Fruit fly (Drosophila melanogaster) whole organism, embryonic: ENCODE data around the gene CG45490.

Source experiments
- Atf-2 ChIP-seq: fragments of 200-800 bp; sonication (Bioruptor generic); optimal IDR thresholded peaks from 2 replicates; lab custom pipeline; 2016; ENCODE audit warnings: missing biosample characterization, missing genetic modification characterization
- CG10267 ChIP-seq: fragments of 200-800 bp; sonication (Bioruptor generic); optimal IDR thresholded peaks from 2 replicates; lab custom pipeline; 2018; ENCODE audit warnings: missing biosample characterization, mild to moderate bottlenecking, missing genetic modification characterization, moderate library complexity
- CG11093 ChIP-seq: fragments of 200-800 bp; sonication (Bioruptor generic); IDR thresholded peaks from 3 replicates; pipeline ENCODE4 v1.3.6; 2022; ENCODE audit warnings: missing biosample characterization, missing genetic modification characterization
- CG11696 ChIP-seq: fragments of 200-800 bp; sonication (Bioruptor generic); IDR thresholded peaks from 2 replicates; pipeline ENCODE4 v1.3.6; 2022; ENCODE audit warnings: missing biosample characterization, missing genetic modification characterization
- CG12104 ChIP-seq: fragments of 200-800 bp; sonication (Bioruptor generic); optimal IDR thresholded peaks from 3 replicates; lab custom pipeline; 2016; ENCODE audit warnings: missing biosample characterization, missing genetic modification characterization
- CG13296 ChIP-seq: fragments of 200-800 bp; sonication (Bioruptor generic); optimal IDR thresholded peaks from 3 replicates; lab custom pipeline; 2018; ENCODE audit warnings: missing biosample characterization, mild to moderate bottlenecking, missing genetic modification characterization
- CG14710 ChIP-seq: fragments of 200-800 bp; sonication (Bioruptor generic); optimal IDR thresholded peaks from 3 replicates; lab custom pipeline; 2019; ENCODE audit warnings: missing biosample characterization, mild to moderate bottlenecking, missing genetic modification characterization, moderate library complexity
- CG15073 ChIP-seq: fragments of 200-800 bp; sonication (Bioruptor generic); optimal IDR thresholded peaks from 2 replicates; lab custom pipeline; 2016; ENCODE audit warnings: missing biosample characterization, missing genetic modification characterization
- CG1529 ChIP-seq: fragments of 200-800 bp; sonication (Bioruptor generic); optimal IDR thresholded peaks from 3 replicates; lab custom pipeline; 2018; ENCODE audit warnings: missing biosample characterization, missing genetic modification characterization
- CG17328 ChIP-seq: fragments of 200-800 bp; sonication (Bioruptor generic); IDR thresholded peaks from 2 replicates; pipeline ENCODE4 v1.3.6; 2022; ENCODE audit warnings: missing biosample characterization, missing genetic modification characterization
- CG18262 ChIP-seq: fragments of 200-800 bp; optimal IDR thresholded peaks from 3 replicates; lab custom pipeline; 2019; ENCODE audit warnings: missing biosample characterization, mild to moderate bottlenecking, missing genetic modification characterization, moderate library complexity
- CG2199 ChIP-seq: fragments of 200-800 bp; sonication (Bioruptor generic); IDR thresholded peaks from 3 replicates; pipeline ENCODE4 v1.3.6; 2022; ENCODE audit warnings: missing biosample characterization, missing genetic modification characterization
- CG2889 ChIP-seq: fragments of 200-800 bp; sonication (Bioruptor generic); IDR thresholded peaks from 3 replicates; pipeline ENCODE4 v1.3.6; 2022; ENCODE audit warnings: missing biosample characterization, missing genetic modification characterization
- CG30431 ChIP-seq: fragments of 200-800 bp; sonication (Bioruptor generic); optimal IDR thresholded peaks from 2 replicates; lab custom pipeline; 2017; ENCODE audit warnings: missing biosample characterization, missing genetic modification characterization
- CG3065 ChIP-seq: fragments of 200-800 bp; sonication (Bioruptor generic); optimal IDR thresholded peaks from 2 replicates; lab custom pipeline; 2016; ENCODE audit warnings: missing biosample characterization, missing genetic modification characterization
- CG3407 ChIP-seq: fragments of 200-800 bp; sonication (Bioruptor generic); optimal IDR thresholded peaks from 2 replicates; lab custom pipeline; 2018; ENCODE audit warnings: missing biosample characterization, mild to moderate bottlenecking, missing genetic modification characterization
- CG42726 ChIP-seq: fragments of 200-800 bp; sonication (Bioruptor generic); IDR thresholded peaks from 2 replicates; pipeline ENCODE4 v1.3.6; 2022; ENCODE audit warnings: missing biosample characterization, missing genetic modification characterization; ENCODE audit not compliant: partially characterized antibody
- CG5245 ChIP-seq: fragments of 200-800 bp; sonication (Bioruptor generic); optimal IDR thresholded peaks from 3 replicates; lab custom pipeline; 2016; ENCODE audit warnings: missing biosample characterization, missing genetic modification characterization
- CG6689 ChIP-seq: fragments of 200-800 bp; sonication (Bioruptor generic); IDR thresholded peaks from 2 replicates; pipeline ENCODE4 v1.3.6; 2022; ENCODE audit warnings: missing biosample characterization, missing genetic modification characterization
- CG6854 ChIP-seq: fragments of 200-800 bp; sonication (Bioruptor generic); optimal IDR thresholded peaks from 3 replicates; lab custom pipeline; 2017; ENCODE audit warnings: missing biosample characterization, mild to moderate bottlenecking, missing genetic modification characterization
- CG7839 ChIP-seq: fragments of 200-800 bp; sonication (Bioruptor generic); optimal IDR thresholded peaks from 3 replicates; lab custom pipeline; 2018; ENCODE audit warnings: missing biosample characterization, mild to moderate bottlenecking, missing genetic modification characterization, moderate library complexity
- CG7963 ChIP-seq: fragments of 200-800 bp; sonication (Bioruptor generic); IDR thresholded peaks from 3 replicates; pipeline ENCODE4 v1.3.6; 2022; ENCODE audit warnings: missing biosample characterization, missing genetic modification characterization; ENCODE audit not compliant: partially characterized antibody
- D ChIP-seq, 2 experiments: fragments of 200-800 bp in 1 of 2; fragments of >200 bp in 1 of 2; sonication (Bioruptor generic) in 1 of 2; optimal IDR thresholded peaks; 2 replicates in 1 of 2; 3 replicates in 1 of 2; lab custom pipeline; 2017; ENCODE audit warnings: mild to moderate bottlenecking in 1 of 2, missing biosample characterization in 1 of 2, missing genetic modification characterization in 1 of 2, missing genetic modification reagents in 1 of 2
- Dfd ChIP-seq, 2 experiments: fragments of >200 bp; optimal IDR thresholded peaks; 2 replicates each; lab custom pipeline; 2017; ENCODE audit warnings: missing biosample characterization in 2 of 2, missing genetic modification characterization in 2 of 2
- Ets65A ChIP-seq: fragments of 200-800 bp; sonication (Bioruptor generic); peaks from one replicate; lab custom pipeline; 2016; ENCODE audit warnings: missing biosample characterization, missing genetic modification characterization
- HmgZ ChIP-seq: fragments of 200-800 bp; sonication (Bioruptor generic); optimal IDR thresholded peaks from 2 replicates; lab custom pipeline; 2018; ENCODE audit warnings: missing biosample characterization, mild to moderate bottlenecking, missing genetic modification characterization
- MBD-R2 ChIP-seq: fragments of 200-800 bp; sonication (Bioruptor generic); IDR thresholded peaks from 2 replicates; pipeline ENCODE4 v1.3.6; 2022; ENCODE audit warnings: missing biosample characterization, missing genetic modification characterization
- MTF-1 ChIP-seq: fragments of 200-800 bp; sonication (Bioruptor generic); optimal IDR thresholded peaks from 2 replicates; lab custom pipeline; 2018; ENCODE audit warnings: missing biosample characterization, mild to moderate bottlenecking, missing genetic modification characterization, borderline replicate concordance
- Mes4 ChIP-seq: fragments of 200-800 bp; sonication (Bioruptor generic); optimal IDR thresholded peaks from 2 replicates; lab custom pipeline; 2016; ENCODE audit warnings: missing biosample characterization, missing genetic modification characterization
- Pdp1 ChIP-seq, 2 experiments: fragments of 200-800 bp; sonication (Bioruptor generic); optimal IDR thresholded peaks; 3 replicates each; lab custom pipeline; 2016; ENCODE audit warnings: missing biosample characterization in 2 of 2, missing genetic modification characterization in 2 of 2, mild to moderate bottlenecking in 1 of 2, moderate library complexity in 1 of 2
- btn ChIP-seq: fragments of 200-800 bp; sonication (Bioruptor generic); optimal IDR thresholded peaks from 2 replicates; lab custom pipeline; 2016; ENCODE audit warnings: missing biosample characterization, missing genetic modification characterization
- chn ChIP-seq: fragments of 200-800 bp; sonication (Bioruptor generic); optimal IDR thresholded peaks from 2 replicates; lab custom pipeline; 2016; ENCODE audit warnings: missing biosample characterization, missing genetic modification characterization
- dysf ChIP-seq: fragments of 200-800 bp; sonication (Bioruptor generic); IDR thresholded peaks from 3 replicates; pipeline ENCODE4 v1.3.6; 2022; ENCODE audit warnings: missing biosample characterization, missing genetic modification characterization
- grn ChIP-seq: fragments of 200-800 bp; sonication (Bioruptor generic); optimal IDR thresholded peaks from 3 replicates; lab custom pipeline; 2017; ENCODE audit warnings: missing biosample characterization, missing genetic modification characterization
- hb ChIP-seq: fragments of 200-800 bp; sonication (Bioruptor generic); IDR thresholded peaks from 3 replicates; pipeline ENCODE4 v1.3.6; 2022; ENCODE audit warnings: missing biosample characterization, missing genetic modification characterization; ENCODE audit not compliant: partially characterized antibody
- jumu ChIP-seq: fragments of 200-800 bp; sonication (Bioruptor generic); optimal IDR thresholded peaks from 3 replicates; lab custom pipeline; 2016; ENCODE audit warnings: missing biosample characterization, missing genetic modification characterization
- ken ChIP-seq: fragments of 200-800 bp; sonication (Bioruptor generic); IDR thresholded peaks from 3 replicates; pipeline ENCODE4 v1.3.6; 2022; ENCODE audit warnings: missing biosample characterization, missing genetic modification characterization
- nerfin-2 ChIP-seq: fragments of 200-800 bp; sonication (Bioruptor generic); IDR thresholded peaks from 2 replicates; pipeline ENCODE4 v1.3.6; 2022; ENCODE audit warnings: missing biosample characterization, missing genetic modification characterization; ENCODE audit not compliant: partially characterized antibody
- nom ChIP-seq: fragments of 200-800 bp; sonication (Bioruptor generic); optimal IDR thresholded peaks from 2 replicates; lab custom pipeline; 2017; ENCODE audit warnings: missing biosample characterization, missing genetic modification characterization, mild to moderate bottlenecking, moderate library complexity, missing genetic modification reagents
- p53 ChIP-seq: fragments of 200-800 bp; sonication (Bioruptor generic); optimal IDR thresholded peaks from 2 replicates; lab custom pipeline; 2016; ENCODE audit warnings: missing biosample characterization, missing genetic modification characterization
- pzg ChIP-seq: fragments of 200-800 bp; sonication (Bioruptor generic); optimal IDR thresholded peaks from 3 replicates; lab custom pipeline; 2018; ENCODE audit warnings: missing biosample characterization, mild to moderate bottlenecking, missing genetic modification characterization, moderate library complexity
- ro ChIP-seq: fragments of 200-800 bp; sonication (Bioruptor generic); IDR thresholded peaks from 2 replicates; pipeline ENCODE4 v1.3.6; 2022; ENCODE audit warnings: missing biosample characterization, missing genetic modification characterization
- row ChIP-seq: fragments of 200-800 bp; sonication (Bioruptor generic); IDR thresholded peaks from 3 replicates; pipeline ENCODE4 v1.3.6; 2022; ENCODE audit warnings: missing biosample characterization, missing genetic modification characterization
- sc ChIP-seq, 3 experiments: fragments of >200 bp in 2 of 3; fragments of 200-800 bp in 1 of 3; sonication (Bioruptor generic) in 1 of 3; optimal IDR thresholded peaks; 2 replicates in 2 of 3; 3 replicates in 1 of 3; lab custom pipeline; 2017; ENCODE audit warnings: mild to moderate bottlenecking in 1 of 3, missing biosample characterization in 1 of 3, missing genetic modification characterization in 1 of 3, missing genetic modification reagents in 1 of 3
- sna ChIP-seq: fragments of 200-800 bp; sonication (Bioruptor generic); IDR thresholded peaks from 2 replicates; pipeline ENCODE4 v1.3.6; 2022; ENCODE audit warnings: missing biosample characterization, missing genetic modification characterization; ENCODE audit not compliant: partially characterized antibody
- so ChIP-seq: fragments of 200-800 bp; sonication (Bioruptor generic); IDR thresholded peaks from 3 replicates; pipeline ENCODE4 v1.3.6; 2022; ENCODE audit warnings: missing biosample characterization, missing genetic modification characterization
- ssp ChIP-seq: fragments of 200-800 bp; sonication (Bioruptor generic); IDR thresholded peaks from 2 replicates; pipeline ENCODE4 v1.3.6; 2022; ENCODE audit warnings: missing biosample characterization, missing genetic modification characterization
- yki ChIP-seq: fragments of >200 bp; optimal IDR thresholded peaks from 3 replicates; lab custom pipeline; 2018

Gene CG45490

DNA sequence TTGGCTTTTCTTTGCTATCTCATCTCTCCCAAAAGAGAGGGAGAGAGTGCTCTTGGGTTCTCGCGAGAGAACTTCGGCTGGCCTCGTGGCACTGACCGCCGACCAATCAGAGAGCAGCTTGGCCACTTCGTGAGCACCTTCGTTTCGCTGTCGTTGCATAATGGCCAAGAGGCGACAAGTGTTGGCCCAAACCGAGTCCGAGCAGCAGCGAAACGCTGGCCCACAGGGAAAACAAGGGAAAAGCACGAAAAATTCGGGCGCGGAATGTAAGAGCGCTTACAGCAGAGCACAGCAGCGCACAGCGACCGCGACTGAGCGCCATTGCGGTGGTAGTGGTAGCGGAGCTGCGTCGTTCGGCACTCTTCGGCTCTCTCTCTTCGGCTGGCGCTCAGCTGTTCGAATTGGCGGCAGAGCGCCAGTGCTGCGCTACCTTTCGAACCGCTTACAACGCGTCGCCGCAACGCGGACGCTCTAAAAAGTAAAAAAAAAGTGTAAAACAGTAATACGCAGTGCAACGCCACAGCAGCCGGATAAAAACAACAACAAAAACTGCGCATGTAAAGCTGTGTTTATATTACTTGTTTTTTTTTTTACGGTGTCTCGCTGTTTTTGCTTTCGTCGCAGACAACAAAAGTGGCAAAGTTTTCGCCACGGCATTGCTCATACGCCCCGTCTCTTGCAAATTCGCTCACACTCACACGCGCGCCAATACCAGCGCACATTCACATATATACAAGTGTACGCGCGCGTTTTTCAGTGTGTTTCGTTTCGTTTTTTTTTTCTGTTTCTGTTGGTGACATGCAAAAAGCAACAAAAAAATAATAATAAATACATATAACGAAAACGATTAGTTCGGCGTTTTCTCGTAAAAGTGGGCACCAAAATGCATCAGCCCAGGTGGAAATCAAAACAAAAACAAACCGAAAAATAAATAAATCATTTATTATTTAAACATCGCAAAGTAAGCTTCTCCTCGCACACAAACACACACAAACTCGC, 46.9 kb downstream of the CG45490 start (continued):
- TF ChIP-seq D (optimal IDR thresholded peaks at IDR 0.05; lab: Kevin White, UChicago) (no peak), D (GFP tag; optimal IDR thresholded peaks at IDR 0.05; lab: Kevin White, UChicago) (no peak), yki (lab: Kevin White, UChicago) (peak; percentile 30), CG6689 (GFP tag; lab: Robert Waterston, UW) (0 out of 2 replicates have a peak, but pooled peaks have one; percentile 20), ken (GFP tag; lab: Robert Waterston, UW) (0 out of 3 replicates have a peak, but pooled peaks have one; percentile 37), p53 (no peak), Ets65A (GFP tag; lab: Kevin White, UChicago) (no peak), CG7963 (GFP tag; lab: Robert Waterston, UW) (no peak), CG18262 (tag; lab: Kevin White, UChicago) (no peak), pzg (GFP tag; lab: Kevin White, UChicago) (no peak), CG10267 (tag; lab: Kevin White, UChicago) (no peak), CG3407 (GFP tag; lab: Kevin White, UChicago) (no peak), grn (GFP tag; lab: Kevin White, UChicago) (no peak), CG17328 (no peak), CG2889 (GFP tag; lab: Robert Waterston, UW) (no peak), jumu (GFP tag; lab: Kevin White, UChicago) (no peak), nom (peak; percentile 79), CG42726 (GFP tag; lab: Robert Waterston, UW) (0 out of 2 replicates have a peak, but pooled peaks have one; percentile 35), nerfin-2 (GFP tag; lab: Robert Waterston, UW) (no peak), CG3065 (no peak), CG11093 (GFP tag; lab: Robert Waterston, UW) (no peak), MBD-R2 (GFP tag; lab: Robert Waterston, UW) (no peak), ro (GFP tag; lab: Robert Waterston, UW) (no peak), chn (GFP tag; lab: Kevin White, UChicago) (no peak), CG14710 (tag; lab: Kevin White, UChicago) (no peak), Dfd (GFP tag; optimal IDR thresholded peaks at IDR 0.05; lab: Kevin White, UChicago) (no peak), CG12104 (no peak), CG30431 (GFP tag; lab: Kevin White, UChicago) (no peak), ssp (GFP tag; lab: Robert Waterston, UW) (no peak), CG2199 (no peak), CG13296 (GFP tag; lab: Kevin White, UChicago) (peak; percentile 1), Pdp1 (GFP tag; optimal IDR thresholded peaks at IDR 0.05; lab: Kevin White, UChicago) (peak in 1 of 2 experiments; percentile 99), CG6854 (GFP tag; lab: Kevin White, UChicago) (no peak), sna (GFP tag; lab: Robert Waterston, UW) (0 out of 2 replicates have a peak, but pooled peaks have one; percentile 44), row (GFP tag; lab: Robert Waterston, UW) (no peak; the same call in 2 of the 3 replicates), so (GFP tag; lab: Robert Waterston, UW) (no peak), Mes4 (GFP tag; lab: Kevin White, UChicago) (no peak), CG5245 (no peak), btn (GFP tag; lab: Kevin White, UChicago) (no peak), MTF-1 (GFP tag; lab: Kevin White, UChicago) (no peak), CG1529 (GFP tag; lab: Kevin White, UChicago) (no peak), Atf-2 (GFP tag; lab: Kevin White, UChicago) (peak; percentile 8), HmgZ (no peak), dysf (GFP tag; lab: Robert Waterston, UW) (no peak), CG15073 (GFP tag; lab: Kevin White, UChicago) (no peak), CG7839 (tag; lab: Kevin White, UChicago) (no peak), hb (GFP tag; lab: Robert Waterston, UW) (no peak), CG11696 (GFP tag; lab: Robert Waterston, UW) (no peak), sc (optimal IDR thresholded peaks at IDR 0.05; lab: Kevin White, UChicago) (no peak), sc (GFP tag; optimal IDR thresholded peaks at IDR 0.05; lab: Kevin White, UChicago) (no peak)
